Fruit fly (Drosophila melanogaster) whole organism, pupa: ENCODE results near the gene mRF1.

Source experiments
- CG14655 ChIP-seq: fragments of 200-800 bp; sonication (Bioruptor generic); optimal IDR thresholded peaks from 3 replicates; lab custom pipeline; 2017; ENCODE audit warnings: mild to moderate bottlenecking, missing biosample characterization, missing genetic modification reagents, missing genetic modification characterization
- CG4496 ChIP-seq: fragments of 200-800 bp; sonication (Bioruptor generic); IDR thresholded peaks from 3 replicates; pipeline ENCODE4 v1.3.6; 2022; ENCODE audit warnings: missing biosample characterization, missing genetic modification characterization
- Ets98B ChIP-seq: fragments of 200-800 bp; sonication (Bioruptor generic); IDR thresholded peaks from 2 replicates; pipeline ENCODE4 v1.3.6; 2022; ENCODE audit warnings: missing biosample characterization, missing genetic modification characterization
- rn ChIP-seq: fragments of 200-800 bp; sonication (Bioruptor generic); IDR thresholded peaks from 2 replicates; pipeline ENCODE4 v1.3.6; 2022; ENCODE audit warnings: missing biosample characterization, missing genetic modification characterization

DNA sequence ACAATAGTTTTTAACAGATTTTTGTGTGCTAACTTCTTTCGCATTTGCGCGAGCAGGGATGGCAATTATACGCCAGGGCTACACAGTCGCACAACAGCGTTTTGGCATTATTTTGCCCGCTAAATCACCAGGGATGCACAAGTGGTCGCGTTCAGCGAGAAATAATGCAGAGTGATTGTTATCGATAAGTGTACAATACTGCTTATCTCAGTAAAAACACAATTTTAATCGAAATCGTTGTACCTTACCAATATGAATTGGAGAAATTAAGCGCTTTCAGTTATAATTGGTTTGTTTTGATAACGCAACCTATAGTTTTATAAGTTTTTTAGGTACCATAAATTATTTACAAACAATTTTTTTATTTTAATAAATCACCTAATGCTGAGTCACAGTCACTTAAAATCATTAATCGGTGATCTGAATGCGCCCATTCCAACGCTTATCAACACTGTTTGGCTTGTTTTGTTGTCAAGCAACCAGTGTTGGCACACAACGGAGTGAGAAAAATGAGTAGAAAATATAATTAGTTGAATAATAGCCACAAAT is 43.0 kb upstream of the mRF1 start, which contains the start of the genes Sfmbt and CG5439:
- no peak for TF ChIP-seq Ets98B (GFP tag; lab: Robert Waterston, UW)
- no peak for TF ChIP-seq CG14655 (GFP tag; lab: Kevin White, UChicago)
- peak; percentile 43; the same call in 1 of the 3 replicates for TF ChIP-seq CG4496 (GFP tag; lab: Robert Waterston, UW)
- TF ChIP-seq rn (GFP tag; lab: Robert Waterston, UW), result peak; percentile 39
